Fruit fly (Drosophila melanogaster) S2 (cell line): Measurements from ENCODE around the gene glo.

ENCODE experiments used
- CG8478 ChIP-seq: fragments of >200 bp; optimal IDR thresholded peaks from 2 replicates; lab custom pipeline; 2018
- CTCF ChIP-seq, 2 experiments: fragments of >200 bp; optimal IDR thresholded peaks; 2 replicates each; lab custom pipeline; 2018

- TF ChIP-seq CTCF (optimal IDR thresholded peaks at IDR 0.05; lab: Kevin White, UChicago) (no peak), CG8478 (lab: Kevin White, UChicago) (no peak)
These were observed 49.3 kb upstream of the glo start for dm6 chr3R:11868562-11868961.
